Worm (Caenorhabditis elegans) whole organism, L4 larva: ENCODE results near the gene F58G6.7.

Experiments used
- aly-2 ChIP-seq: sonication (generic microtip); optimal IDR thresholded peaks from 2 replicates; lab custom pipeline; 2018; ENCODE audit warnings: missing biosample characterization, missing genetic modification characterization
- ama-1 ChIP-seq: fragments of 150-350 bp; optimal IDR thresholded peaks from 2 replicates; lab custom pipeline; 2014; ENCODE audit warnings: inconsistent platforms, mixed read lengths
- attf-4 ChIP-seq: sonication (generic microtip); optimal IDR thresholded peaks from 3 replicates; lab custom pipeline; 2017; ENCODE audit warnings: missing biosample characterization, missing genetic modification characterization
- dpl-1 ChIP-seq: fragments of 150-350 bp; optimal IDR thresholded peaks from 2 replicates; lab custom pipeline; 2014; ENCODE audit warnings: missing biosample characterization, missing genetic modification reagents, missing genetic modification characterization
- lin-39 ChIP-seq: fragments of 150-350 bp; optimal IDR thresholded peaks from 2 replicates; lab custom pipeline; 2014; ENCODE audit warnings: missing biosample characterization, missing genetic modification reagents, missing genetic modification characterization
- lsy-2 ChIP-seq, 2 experiments: fragments of 150-350 bp in 1 of 2; sonication (generic microtip) in 1 of 2; optimal IDR thresholded peaks; 2 replicates each; lab custom pipeline; 2014 to 2017; ENCODE audit warnings: missing biosample characterization in 2 of 2, missing genetic modification characterization in 2 of 2
- madf-9 ChIP-seq: fragments of 200-800 bp; sonication (Bioruptor generic); conservative IDR thresholded peaks from 2 replicates; pipeline ENCODE4 v1.3.6; 2022; ENCODE audit warnings: missing genetic modification reagents, missing genetic modification characterization, missing compliant biosample characterization
- nhr-11 ChIP-seq: fragments of 150-350 bp; optimal IDR thresholded peaks from 2 replicates; lab custom pipeline; 2014; ENCODE audit warnings: missing biosample characterization, missing genetic modification characterization
- nhr-28 ChIP-seq: fragments of 150-350 bp; optimal IDR thresholded peaks from 2 replicates; lab custom pipeline; 2014; ENCODE audit warnings: missing biosample characterization, missing genetic modification characterization
- pqm-1 ChIP-seq: sonication (generic microtip); optimal IDR thresholded peaks from 2 replicates; lab custom pipeline; 2017; ENCODE audit warnings: missing biosample characterization, missing genetic modification characterization
- rbr-2 ChIP-seq: sonication (generic microtip); optimal IDR thresholded peaks from 2 replicates; lab custom pipeline; 2016; ENCODE audit warnings: missing genotype, missing genetic modification characterization, missing compliant biosample characterization
- ztf-11 ChIP-seq: fragments of 150-350 bp; optimal IDR thresholded peaks from 2 replicates; lab custom pipeline; 2014; ENCODE audit warnings: missing biosample characterization, missing genetic modification characterization

- TF ChIP-seq nhr-28 (no peak), ztf-11 (tag; lab: Kevin White, UChicago) (no peak), nhr-11 (tag; lab: Kevin White, UChicago) (no peak), pqm-1 (no peak), lin-39 (tag; lab: Kevin White, UChicago) (no peak), attf-4 (tag; lab: Kevin White, UChicago) (no peak), rbr-2 (tag; lab: Kevin White, UChicago) (no peak), madf-9 (GFP tag; lab: Robert Waterston, UW) (no peak), dpl-1 (GFP tag; lab: Kevin White, UChicago) (no peak), ama-1 (lab: Kevin White, UChicago) (no peak), aly-2 (tag; lab: Kevin White, UChicago) (no peak), lsy-2 (tag; optimal IDR thresholded peaks at IDR 0.05; lab: Kevin White, UChicago) (no peak)
Measured at ce11 chrIV:9631579-9631978, 22.5 kb upstream of the F58G6.7 start.
